Worm (Caenorhabditis elegans): Measurements from ENCODE around the gene F07B10.7.

The F07B10.7 gene

ce11 chrV:11245029-11245428 is 15.5 kb downstream of the F07B10.7 start:
- no peak for TF ChIP-seq W03F9.2 (tag; optimal IDR thresholded peaks at IDR 0.05)
- TF ChIP-seq dao-5 (tag; optimal IDR thresholded peaks at IDR 0.05): no peak
- TF ChIP-seq him-1 (tag; optimal IDR thresholded peaks at IDR 0.05): no peak

DNA sequence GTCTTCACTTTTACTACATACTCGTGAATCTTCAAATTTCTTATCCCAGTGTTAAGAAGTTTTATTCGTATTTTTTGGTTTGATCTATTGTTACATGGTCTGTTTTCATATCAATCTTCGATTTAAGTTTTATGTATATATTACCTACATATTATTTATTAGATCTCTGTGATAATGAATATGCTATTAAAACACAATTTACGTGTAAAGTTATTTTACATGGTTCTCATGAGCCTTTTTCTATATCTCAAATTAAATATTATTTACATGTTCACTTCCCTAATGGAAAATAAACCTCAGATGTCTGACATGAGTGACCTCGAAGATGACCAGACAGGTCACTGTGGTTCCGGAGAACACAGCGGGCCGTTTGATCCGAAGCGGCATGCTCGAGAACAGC is 16.0 kb downstream of the F07B10.7 start, which contains the start of gene mxl-1:
mxl-1 (plus strand) TSS at position 301 of the 400 bp plus-strand sequence.
- no peak for TF ChIP-seq W03F9.2 (tag; optimal IDR thresholded peaks at IDR 0.05)
- no peak for TF ChIP-seq him-1 (tag; optimal IDR thresholded peaks at IDR 0.05)
- TF ChIP-seq dao-5 (tag; optimal IDR thresholded peaks at IDR 0.05): no peak

DNA sequence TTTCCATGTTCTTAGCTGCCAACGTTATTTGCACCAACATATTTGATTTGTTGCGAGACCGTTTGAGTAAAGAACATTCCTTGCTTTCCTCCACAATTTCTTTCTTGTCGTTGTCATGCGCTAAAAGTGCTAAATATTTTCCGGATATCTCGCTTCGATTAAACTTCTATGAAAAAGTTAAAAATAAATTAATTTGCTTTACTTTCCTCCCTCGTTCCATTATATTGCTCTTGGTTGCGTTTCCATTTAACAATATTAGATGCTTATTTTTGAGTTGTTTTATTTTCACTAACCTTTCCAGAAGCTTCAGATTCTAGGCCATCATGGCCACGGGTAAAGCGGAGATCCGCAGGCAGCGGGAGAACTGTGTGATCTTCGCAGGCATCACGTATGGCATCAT is 18.9 kb downstream of the F07B10.7 start, which contains the start of gene pgap-1:
pgap-1 (plus strand) TSS at position 301 of the 400 bp plus-strand sequence.
- TF ChIP-seq dao-5 (tag; optimal IDR thresholded peaks at IDR 0.05) (no peak), W03F9.2 (tag; optimal IDR thresholded peaks at IDR 0.05) (no peak), him-1 (tag; optimal IDR thresholded peaks at IDR 0.05) (no peak)

DNA sequence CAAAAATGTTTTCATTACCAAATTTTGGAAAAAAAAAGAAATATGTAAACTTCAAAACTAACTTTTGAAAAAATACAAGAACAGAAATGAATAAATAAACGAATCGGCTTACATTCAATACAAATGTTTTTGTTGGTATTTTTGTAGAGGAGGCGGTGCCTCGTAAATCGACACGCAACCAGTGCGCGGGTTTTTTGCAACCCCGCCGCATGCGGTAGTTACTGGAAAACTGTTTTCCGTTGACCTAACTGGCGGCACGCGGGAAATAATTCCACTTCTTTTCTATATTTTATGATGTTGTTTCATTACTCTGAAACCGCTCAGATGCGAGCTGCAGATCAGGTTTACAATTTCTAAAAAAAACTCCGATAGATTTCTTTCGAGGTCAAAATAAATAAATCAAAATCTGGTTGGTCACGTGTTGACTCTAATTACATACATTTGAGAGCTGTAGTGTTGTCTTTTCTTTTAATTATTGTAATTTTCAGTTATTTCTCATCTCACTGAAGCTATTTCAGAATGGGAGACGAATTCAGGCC is 21.3 kb downstream of the F07B10.7 start, which contains the start of the genes dvc-1 and ima-1:
dvc-1 (minus strand) TSS at position 145 of the 539 bp plus-strand sequence.
ima-1 (plus strand) TSS at position 489 of the 539 bp plus-strand sequence.
- TF ChIP-seq dao-5 (tag; optimal IDR thresholded peaks at IDR 0.05): no peak
- TF ChIP-seq him-1 (tag; optimal IDR thresholded peaks at IDR 0.05): no peak
- TF ChIP-seq W03F9.2 (tag; optimal IDR thresholded peaks at IDR 0.05): no peak

- TF ChIP-seq dao-5 (tag; optimal IDR thresholded peaks at IDR 0.05) (no peak), W03F9.2 (tag; optimal IDR thresholded peaks at IDR 0.05) (no peak), him-1 (tag; optimal IDR thresholded peaks at IDR 0.05) (no peak)
Observed at ce11 chrV:11235876-11236275, 24.6 kb downstream of the F07B10.7 start.

DNA sequence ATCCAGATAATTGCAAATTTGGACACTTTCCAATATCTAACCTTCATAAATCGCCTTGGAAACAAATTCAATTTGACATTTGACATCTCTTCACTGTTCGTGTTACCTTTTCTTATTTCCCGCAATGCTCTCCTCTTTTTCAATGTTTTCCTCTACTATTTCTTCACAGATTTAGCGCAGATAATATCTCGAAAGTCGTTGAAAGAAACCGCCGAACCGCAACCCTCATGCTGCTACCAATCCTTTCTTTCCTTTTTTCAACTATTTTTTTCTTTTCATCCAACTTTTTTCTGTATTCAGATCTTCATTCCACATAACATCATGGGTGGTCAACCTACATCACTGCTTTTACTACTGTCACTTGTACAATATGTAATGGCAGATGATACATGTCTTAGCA is 26.2 kb downstream of the F07B10.7 start, which contains the start of gene T19B10.5:
T19B10.5 (plus strand) TSS at position 301 of the 400 bp plus-strand sequence.
- TF ChIP-seq dao-5 (tag; optimal IDR thresholded peaks at IDR 0.05) (no peak), W03F9.2 (tag; optimal IDR thresholded peaks at IDR 0.05) (no peak), him-1 (tag; optimal IDR thresholded peaks at IDR 0.05) (no peak)

- TF ChIP-seq W03F9.2 (tag; optimal IDR thresholded peaks at IDR 0.05): no peak
- no peak for TF ChIP-seq dao-5 (tag; optimal IDR thresholded peaks at IDR 0.05)
- no peak for TF ChIP-seq him-1 (tag; optimal IDR thresholded peaks at IDR 0.05)
Observed at ce11 chrV:11231177-11231576, 29.3 kb downstream of the F07B10.7 start.

ce11 chrV:11228653-11229173 is 31.8 kb downstream of the F07B10.7 start, which contains the start of gene pqn-70:
TSS of gene pqn-70 (minus strand) at chrV:11228703.
- peak; percentile 66 for TF ChIP-seq him-1 (tag; optimal IDR thresholded peaks at IDR 0.05)
- TF ChIP-seq dao-5 (tag; optimal IDR thresholded peaks at IDR 0.05): no peak
- TF ChIP-seq W03F9.2 (tag; optimal IDR thresholded peaks at IDR 0.05): peak; percentile 72

DNA sequence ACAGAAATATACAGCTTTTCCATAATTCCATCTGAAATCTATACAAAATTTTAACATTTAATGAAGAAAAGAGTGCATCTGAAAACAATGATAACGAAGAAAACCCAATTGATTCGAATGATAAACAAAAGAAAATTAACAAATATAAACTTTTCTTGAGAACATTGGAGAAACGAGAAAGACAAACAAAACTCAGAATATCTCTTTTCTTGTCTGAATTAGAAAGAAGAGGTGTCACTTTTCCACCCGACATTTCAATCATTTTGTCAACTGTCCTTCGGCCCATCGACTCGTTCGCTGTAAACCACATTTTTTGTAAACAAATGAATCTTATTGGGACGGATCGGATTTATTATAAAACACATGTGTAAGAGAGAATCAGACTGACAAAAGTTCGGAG is 34.5 kb downstream of the F07B10.7 start, which contains the start of gene bgal-1:
bgal-1 (minus strand) TSS at position 38 of the 400 bp plus-strand sequence.
- TF ChIP-seq dao-5 (tag; optimal IDR thresholded peaks at IDR 0.05) (no peak), W03F9.2 (tag; optimal IDR thresholded peaks at IDR 0.05) (no peak), him-1 (tag; optimal IDR thresholded peaks at IDR 0.05) (no peak)

ce11 chrV:11223698-11224097 is 36.8 kb downstream of the F07B10.7 start:
- TF ChIP-seq him-1 (tag; optimal IDR thresholded peaks at IDR 0.05): no peak
- TF ChIP-seq W03F9.2 (tag; optimal IDR thresholded peaks at IDR 0.05): no peak
- no peak for TF ChIP-seq dao-5 (tag; optimal IDR thresholded peaks at IDR 0.05)

DNA sequence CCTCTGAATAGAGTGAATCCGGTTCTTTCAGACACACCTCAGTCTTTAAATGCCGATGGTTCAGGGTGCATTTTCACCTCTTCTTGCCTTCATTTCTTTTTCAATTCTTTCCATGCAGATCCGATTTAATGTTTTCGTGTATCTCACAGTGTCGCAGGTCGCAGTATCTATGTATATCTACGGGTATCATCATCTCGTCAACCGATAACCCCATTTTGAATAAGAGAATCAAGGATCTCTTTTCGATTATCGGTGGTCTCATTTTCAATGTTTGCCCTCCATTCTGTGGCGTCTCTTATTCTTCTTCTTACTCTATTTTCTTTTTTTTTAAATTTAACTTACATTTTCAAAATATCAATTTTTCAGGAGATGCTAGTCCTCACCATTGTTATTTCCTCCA is 39.6 kb downstream of the F07B10.7 start, which contains the start of gene T19B10.2:
T19B10.2 (plus strand) TSS at position 367 of the 400 bp plus-strand sequence.
- TF ChIP-seq dao-5 (tag; optimal IDR thresholded peaks at IDR 0.05) (no peak), him-1 (tag; optimal IDR thresholded peaks at IDR 0.05) (no peak), W03F9.2 (tag; optimal IDR thresholded peaks at IDR 0.05) (no peak)

- no peak for TF ChIP-seq W03F9.2 (tag; optimal IDR thresholded peaks at IDR 0.05)
Observed at ce11 chrV:11220415-11220814, 40.1 kb downstream of the F07B10.7 start.

- TF ChIP-seq him-1 (tag; optimal IDR thresholded peaks at IDR 0.05) (no peak), W03F9.2 (tag; optimal IDR thresholded peaks at IDR 0.05) (no peak), dao-5 (tag; optimal IDR thresholded peaks at IDR 0.05) (no peak)
Observed at ce11 chrV:11217394-11217793, 43.1 kb downstream of the F07B10.7 start, which contains the start of gene cyp-29A2. TSS of gene cyp-29A2 (plus strand) at chrV:11217583.

DNA sequence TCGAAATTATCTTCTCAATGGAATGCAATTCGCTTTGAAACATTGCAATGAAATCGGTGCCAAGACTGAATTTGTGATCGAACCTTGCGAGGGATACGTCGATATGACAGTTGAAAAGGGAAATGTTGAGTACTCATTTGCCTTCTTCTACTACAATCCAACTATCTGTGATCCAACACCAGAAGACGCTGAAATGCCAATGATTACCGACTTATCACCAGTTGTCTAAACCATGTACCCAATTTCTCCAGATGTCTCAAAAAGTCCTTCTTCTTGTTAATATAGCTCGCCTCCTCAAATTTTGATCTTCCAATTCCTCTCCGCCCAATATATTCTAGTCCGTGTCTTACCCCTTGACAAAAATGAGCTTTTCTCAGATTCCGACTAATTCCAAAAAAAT is 44.4 kb downstream of the F07B10.7 start:
- no peak for TF ChIP-seq dao-5 (tag; optimal IDR thresholded peaks at IDR 0.05)
- TF ChIP-seq W03F9.2 (tag; optimal IDR thresholded peaks at IDR 0.05): no peak
- no peak for TF ChIP-seq him-1 (tag; optimal IDR thresholded peaks at IDR 0.05)

Measured in whole organism, L4/young adult.